Fruit fly (Drosophila melanogaster) whole organism, adult: ENCODE data around the gene CG3222.

Experiments used
- CG1620 ChIP-seq: fragments of 200-800 bp; sonication (Bioruptor generic); optimal IDR thresholded peaks from 2 replicates; lab custom pipeline; 2016; ENCODE audit warnings: missing biosample characterization, missing genetic modification characterization
- CG33017 ChIP-seq: fragments of 200-800 bp; sonication (Bioruptor generic); optimal IDR thresholded peaks from 2 replicates; lab custom pipeline; 2018; ENCODE audit warnings: missing biosample characterization, mild to moderate bottlenecking, missing genetic modification characterization, moderate library complexity
- CG7045 ChIP-seq: fragments of 200-800 bp; sonication (Bioruptor generic); optimal IDR thresholded peaks from 2 replicates; lab custom pipeline; 2017; ENCODE audit warnings: missing biosample characterization, mild to moderate bottlenecking, missing genetic modification characterization
- Hr96 ChIP-seq: fragments of 200-800 bp; sonication (Bioruptor generic); optimal IDR thresholded peaks from 2 replicates; lab custom pipeline; 2016; ENCODE audit warnings: missing biosample characterization, missing genetic modification characterization
- Mnt ChIP-seq: fragments of 200-800 bp; sonication (Bioruptor generic); optimal IDR thresholded peaks from 2 replicates; lab custom pipeline; 2016; ENCODE audit warnings: missing biosample characterization, mild to moderate bottlenecking, missing genetic modification characterization
- kay ChIP-seq: fragments of 200-800 bp; sonication (Bioruptor generic); peaks from one replicate; lab custom pipeline; 2016; ENCODE audit warnings: missing biosample characterization, missing genetic modification characterization, borderline replicate concordance
- ovo ChIP-seq: fragments of 200-800 bp; sonication (Bioruptor generic); optimal IDR thresholded peaks from 2 replicates; lab custom pipeline; 2016; ENCODE audit warnings: missing biosample characterization, missing genetic modification characterization

DNA sequence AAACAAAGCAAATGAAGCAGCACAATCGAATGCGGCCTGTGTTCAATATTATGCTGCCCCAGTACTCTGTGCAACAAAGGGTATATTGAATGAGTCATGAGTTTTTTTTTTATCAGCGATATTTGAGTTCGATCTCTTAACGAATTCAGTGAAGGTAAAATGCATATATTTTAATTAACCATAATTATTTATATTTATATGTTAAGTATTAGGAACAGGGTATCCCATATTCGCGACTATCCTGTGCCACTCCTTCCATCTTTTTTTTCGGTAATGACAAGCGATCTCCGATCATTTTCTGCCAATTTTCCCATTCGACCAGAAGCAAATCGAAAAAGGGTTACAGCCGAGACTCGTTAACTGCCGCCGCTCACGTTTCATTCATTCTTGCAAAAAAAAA, 39.7 kb upstream of the CG3222 start:
- TF ChIP-seq CG1620 (GFP tag; lab: Kevin White, UChicago) (no peak), Mnt (GFP tag; lab: Kevin White, UChicago) (no peak), CG7045 (no peak), kay (GFP tag; lab: Kevin White, UChicago) (no peak), ovo (GFP tag; lab: Kevin White, UChicago) (no peak), Hr96 (GFP tag; lab: Kevin White, UChicago) (no peak), CG33017 (tag; lab: Kevin White, UChicago) (no peak)
